Worm (Caenorhabditis elegans) whole organism, young adult: ENCODE measurements around the gene rpoa-12.

Source experiments
- Y95B8A.8 ChIP-seq: fragments of 200-800 bp; sonication (Bioruptor generic); IDR thresholded peaks from 2 replicates; pipeline ENCODE4 v1.3.6; 2022; ENCODE audit warnings: missing genetic modification reagents, missing genetic modification characterization, missing compliant biosample characterization
- ekl-4 ChIP-seq: fragments of 200-800 bp; sonication (Bioruptor generic); IDR thresholded peaks from 2 replicates; pipeline ENCODE4 v1.3.6; 2022; ENCODE audit warnings: missing genetic modification reagents, missing genetic modification characterization, missing compliant biosample characterization
- him-1 ChIP-seq: sonication (generic microtip); optimal IDR thresholded peaks from 2 replicates; lab custom pipeline; 2016; ENCODE audit warnings: missing genotype, missing genetic modification reagents, missing genetic modification characterization, missing compliant biosample characterization
- hsf-1 ChIP-seq: fragments of 200-800 bp; sonication (Bioruptor generic); IDR thresholded peaks from 2 replicates; pipeline ENCODE4 v1.3.6; 2022; ENCODE audit warnings: missing genetic modification reagents, missing genetic modification characterization, missing compliant biosample characterization
- let-526 ChIP-seq: fragments of 200-800 bp; sonication (Bioruptor generic); IDR thresholded peaks from 2 replicates; pipeline ENCODE4 v1.3.6; 2022; ENCODE audit warnings: missing genetic modification reagents, missing genetic modification characterization, missing compliant biosample characterization
- mes-4 ChIP-seq: sonication (generic microtip); optimal IDR thresholded peaks from 2 replicates; lab custom pipeline; 2016; ENCODE audit warnings: missing genotype, missing genetic modification characterization, missing compliant biosample characterization
- nhr-90 ChIP-seq: sonication (generic microtip); optimal IDR thresholded peaks from 2 replicates; lab custom pipeline; 2016; ENCODE audit warnings: missing genotype, mild to moderate bottlenecking, missing genetic modification characterization, missing compliant biosample characterization
- tbp1 ChIP-seq: fragments of 200-800 bp; sonication (Bioruptor generic); optimal IDR thresholded peaks from 2 replicates; lab custom pipeline; 2018; ENCODE audit warnings: mild to moderate bottlenecking, missing genetic modification characterization, missing compliant biosample characterization

DNA sequence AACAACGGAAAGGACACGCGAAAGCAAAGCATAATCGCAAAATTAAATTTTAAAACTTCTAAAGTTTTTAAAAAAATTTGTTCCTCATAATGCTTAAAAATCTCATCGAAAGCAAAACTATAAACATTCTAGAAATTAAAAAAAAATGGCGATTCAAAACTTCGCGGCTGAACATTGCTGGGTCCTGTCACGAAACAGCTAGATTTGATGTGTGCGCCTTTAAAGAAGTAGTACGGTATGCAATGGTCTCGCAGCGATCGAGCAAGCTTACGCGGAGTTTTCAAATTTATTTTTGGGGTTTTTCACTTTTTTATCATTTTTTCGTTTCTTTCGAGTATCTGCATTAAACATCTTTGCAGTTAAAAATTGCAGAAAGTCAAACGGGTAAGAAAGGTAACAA is 34.0 kb upstream of the rpoa-12 start, which contains the start of gene coh-3:
- TF ChIP-seq ekl-4 (GFP tag; lab: Robert Waterston, UW): peak; percentile 88
- 0 out of 2 replicates have a peak, but pooled peaks have one; percentile 35 for TF ChIP-seq Y95B8A.8 (GFP tag; lab: Robert Waterston, UW)
- no peak for TF ChIP-seq let-526 (GFP tag; lab: Robert Waterston, UW)
- TF ChIP-seq him-1 (tag; lab: Kevin White, UChicago): peak; percentile 53
- peak; percentile 69 for TF ChIP-seq tbp1
- TF ChIP-seq mes-4 (tag; lab: Kevin White, UChicago): no peak
- TF ChIP-seq hsf-1 (GFP tag; lab: Robert Waterston, UW): peak; percentile 93
- TF ChIP-seq nhr-90: no peak
